Worm (Caenorhabditis elegans) whole organism, L1 larva: Measurements from ENCODE around the gene apd-3.

Experiments used
- C04F5.9 ChIP-seq: sonication (generic microtip); optimal IDR thresholded peaks from 2 replicates; lab custom pipeline; 2016; ENCODE audit warnings: missing genetic modification characterization, missing compliant biosample characterization
- blmp-1 ChIP-seq: fragments of 150-350 bp; optimal IDR thresholded peaks from 2 replicates; lab custom pipeline; 2014; ENCODE audit warnings: missing biosample characterization, missing genetic modification characterization
- ceh-8 ChIP-seq: fragments of 200-800 bp; sonication (Bioruptor generic); optimal IDR thresholded peaks from 2 replicates; lab custom pipeline; 2018; ENCODE audit warnings: mild to moderate bottlenecking, missing genetic modification characterization, moderate library complexity, missing compliant biosample characterization
- ceh-82 ChIP-seq, 3 experiments: fragments of 150-350 bp in 1 of 3; sonication (generic microtip) in 2 of 3; optimal IDR thresholded peaks; 2 replicates each; lab custom pipeline; 2014 to 2017; ENCODE audit warnings: missing biosample characterization in 3 of 3, missing genetic modification characterization in 3 of 3
- ces-1 ChIP-seq: fragments of 150-350 bp; optimal IDR thresholded peaks from 2 replicates; lab custom pipeline; 2014; ENCODE audit warnings: missing biosample characterization, missing genetic modification reagents, missing genetic modification characterization
- dpl-1 ChIP-seq, 3 experiments: fragments of 150-350 bp in 2 of 3; sonication (generic microtip) in 1 of 3; optimal IDR thresholded peaks; 2 replicates each; lab custom pipeline; 2014 to 2017; ENCODE audit warnings: missing biosample characterization in 3 of 3, missing genetic modification characterization in 3 of 3, missing genetic modification reagents in 3 of 3
- efl-1 ChIP-seq, 4 experiments: fragments of 150-350 bp; optimal IDR thresholded peaks in 3 of 4; peaks in 1 of 4; 1 replicate in 1 of 4; 2 replicates in 3 of 4; lab custom pipeline; 2014; ENCODE audit warnings: missing biosample characterization in 2 of 4, missing genetic modification characterization in 2 of 4, missing genetic modification reagents in 2 of 4
- elt-2 ChIP-seq: sonication (generic microtip); optimal IDR thresholded peaks from 2 replicates; lab custom pipeline; 2016; ENCODE audit warnings: missing genetic modification characterization, mild to moderate bottlenecking, inconsistent platforms, missing compliant biosample characterization, missing genetic modification reagents
- fkh-8 ChIP-seq: sonication (generic microtip); optimal IDR thresholded peaks from 2 replicates; lab custom pipeline; 2016; ENCODE audit warnings: mild to moderate bottlenecking, missing genetic modification characterization, missing compliant biosample characterization
- grh-1 ChIP-seq: fragments of 200-800 bp; sonication (Bioruptor generic); IDR thresholded peaks from 2 replicates; pipeline ENCODE4 v1.3.6; 2022; ENCODE audit warnings: missing genetic modification reagents, missing genetic modification characterization, missing compliant biosample characterization
- hlh-17 ChIP-seq: fragments of 200-800 bp; sonication (Bioruptor generic); optimal IDR thresholded peaks from 2 replicates; lab custom pipeline; 2018; ENCODE audit warnings: missing genetic modification characterization, mild to moderate bottlenecking, missing compliant biosample characterization, moderate library complexity, borderline replicate concordance
- irx-1 ChIP-seq: sonication (generic microtip); optimal IDR thresholded peaks from 2 replicates; lab custom pipeline; 2016; ENCODE audit warnings: missing genetic modification characterization, missing compliant biosample characterization
- jun-1 ChIP-seq: fragments of 150-350 bp; optimal IDR thresholded peaks from 2 replicates; lab custom pipeline; 2014; ENCODE audit warnings: missing biosample characterization, missing genetic modification reagents, missing genetic modification characterization
- lin-13 ChIP-seq: fragments of 150-350 bp; optimal IDR thresholded peaks from 2 replicates; lab custom pipeline; 2014; ENCODE audit warnings: missing biosample characterization, missing genetic modification reagents, missing genetic modification characterization
- lin-35 ChIP-seq, 2 experiments: fragments of 150-350 bp; optimal IDR thresholded peaks; 2 replicates each; lab custom pipeline; 2014; ENCODE audit warnings: missing biosample characterization in 2 of 2, missing genetic modification characterization in 2 of 2, missing genetic modification reagents in 2 of 2
- lir-3 ChIP-seq: sonication (generic microtip); optimal IDR thresholded peaks from 2 replicates; lab custom pipeline; 2016; ENCODE audit warnings: mild to moderate bottlenecking, missing genetic modification characterization, moderate library complexity, missing compliant biosample characterization; ENCODE audit not compliant: poor library complexity
- lsy-2 ChIP-seq, 2 experiments: fragments of 150-350 bp; optimal IDR thresholded peaks; 2 replicates each; lab custom pipeline; 2014; ENCODE audit warnings: missing biosample characterization in 2 of 2, missing genetic modification characterization in 2 of 2
- mep-1 ChIP-seq: fragments of 150-350 bp; optimal IDR thresholded peaks from 2 replicates; lab custom pipeline; 2014; ENCODE audit warnings: missing biosample characterization, missing genetic modification characterization
- nhr-11 ChIP-seq: fragments of 150-350 bp; optimal IDR thresholded peaks from 2 replicates; lab custom pipeline; 2014; ENCODE audit warnings: missing biosample characterization, missing genetic modification characterization
- nhr-19 ChIP-seq: fragments of 200-800 bp; sonication (Bioruptor generic); conservative IDR thresholded peaks from 2 replicates; pipeline ENCODE4 v1.3.6; 2022; ENCODE audit warnings: missing genetic modification characterization, missing compliant biosample characterization
- nhr-20 ChIP-seq: sonication (generic microtip); optimal IDR thresholded peaks from 2 replicates; lab custom pipeline; 2016; ENCODE audit warnings: mild to moderate bottlenecking, missing genetic modification characterization, missing compliant biosample characterization
- nhr-85 ChIP-seq: sonication (generic microtip); peaks from one replicate; lab custom pipeline; 2016; ENCODE audit warnings: missing genetic modification characterization, inconsistent platforms, missing compliant biosample characterization
- nhr-90 ChIP-seq: sonication (generic microtip); optimal IDR thresholded peaks from 2 replicates; lab custom pipeline; 2016; ENCODE audit warnings: mild to moderate bottlenecking, missing genetic modification characterization, missing compliant biosample characterization; ENCODE audit not compliant: poor library complexity
- rnt-1 ChIP-seq: sonication (generic microtip); optimal IDR thresholded peaks from 2 replicates; lab custom pipeline; 2016; ENCODE audit warnings: mild to moderate bottlenecking, missing genetic modification characterization, moderate library complexity, missing compliant biosample characterization
- sptf-1 ChIP-seq: fragments of 150-350 bp; optimal IDR thresholded peaks from 2 replicates; lab custom pipeline; 2014; ENCODE audit warnings: missing biosample characterization, missing genetic modification characterization
- swsn-7 ChIP-seq: sonication (generic microtip); optimal IDR thresholded peaks from 2 replicates; lab custom pipeline; 2016; ENCODE audit warnings: missing genetic modification characterization, missing compliant biosample characterization
- tlp-1 ChIP-seq: fragments of 150-350 bp; optimal IDR thresholded peaks from 2 replicates; lab custom pipeline; 2014; ENCODE audit warnings: missing biosample characterization, missing genetic modification characterization
- unc-30 ChIP-seq: sonication (generic microtip); optimal IDR thresholded peaks from 2 replicates; lab custom pipeline; 2017; ENCODE audit warnings: missing biosample characterization, missing genetic modification characterization
- unc-98 ChIP-seq: fragments of 200-800 bp; sonication (Bioruptor generic); IDR thresholded peaks from 2 replicates; pipeline ENCODE4 v1.3.6; 2022; ENCODE audit warnings: missing genetic modification characterization, missing compliant biosample characterization
- vab-15 ChIP-seq: sonication (generic microtip); optimal IDR thresholded peaks from 2 replicates; lab custom pipeline; 2017; ENCODE audit warnings: missing genotype, mild to moderate bottlenecking, missing genetic modification characterization, missing compliant biosample characterization

Gene apd-3

DNA sequence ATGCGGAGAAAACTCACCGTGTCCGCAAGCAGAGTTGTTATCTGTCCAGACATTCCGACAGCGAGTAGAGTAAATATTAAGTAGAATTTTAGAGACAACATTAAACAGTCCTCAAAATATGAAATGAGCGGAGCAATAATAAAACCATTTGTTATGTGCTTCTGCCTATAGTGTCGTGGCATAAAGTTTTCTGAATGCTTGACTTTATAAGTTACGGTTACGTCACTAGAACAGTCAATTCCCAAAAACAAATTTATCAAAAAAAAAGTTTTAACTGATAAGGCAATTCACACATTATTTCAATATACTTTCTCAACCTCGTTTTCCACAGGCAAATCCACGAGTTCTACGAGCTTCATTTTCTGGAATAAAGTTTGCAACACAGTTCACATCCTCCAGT is 22.9 kb upstream of the apd-3 start, which contains the start of gene clec-127:
TSS of gene clec-127 (minus strand) at position 101 of the 400 bp plus-strand sequence.
- TF ChIP-seq irx-1 (tag; lab: Kevin White, UChicago) (no peak), unc-30 (tag; lab: Kevin White, UChicago) (no peak), efl-1 (optimal IDR thresholded peaks at IDR 0.05; lab: Kevin White, UChicago) (no peak), efl-1 (GFP tag; optimal IDR thresholded peaks at IDR 0.05 in 1 of 2; lab: Kevin White, UChicago) (no peak), hlh-17 (GFP tag; lab: Kevin White, UChicago) (no peak)

DNA sequence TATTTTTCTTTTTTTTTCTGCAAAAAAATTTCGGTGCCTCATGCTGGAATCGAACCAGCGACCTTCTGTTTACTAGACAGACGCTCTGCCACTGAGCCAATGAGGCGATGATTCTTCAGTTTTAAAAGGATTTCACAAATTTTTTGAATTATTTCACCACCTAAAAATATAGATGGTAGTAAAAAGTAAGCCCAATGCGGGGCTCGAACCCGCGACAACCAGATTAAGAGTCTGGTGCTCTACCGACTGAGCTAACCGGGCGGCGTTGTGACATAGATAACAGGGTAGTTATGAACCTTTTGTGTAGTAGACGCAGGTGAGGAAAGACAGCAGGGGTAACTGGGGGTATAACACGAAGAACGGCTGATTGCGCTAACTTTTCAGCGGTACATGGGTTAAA is 21.3 kb upstream of the apd-3 start:
- TF ChIP-seq ceh-82 (tag; optimal IDR thresholded peaks at IDR 0.05; lab: Kevin White, UChicago): peak in 1 of 3 experiments; percentile 21
- peak; percentile 14 to 29 for TF ChIP-seq efl-1 (optimal IDR thresholded peaks at IDR 0.05; lab: Kevin White, UChicago)
- peak in 1 of 2 experiments; percentile 91 for TF ChIP-seq efl-1 (GFP tag; optimal IDR thresholded peaks at IDR 0.05 in 1 of 2; lab: Kevin White, UChicago)
- TF ChIP-seq nhr-85 (tag; lab: Kevin White, UChicago): peak; percentile 70
- TF ChIP-seq nhr-20 (tag; lab: Kevin White, UChicago): peak; percentile 45
- TF ChIP-seq nhr-90 (tag; lab: Kevin White, UChicago): peak; percentile 58
- peak; percentile 37 for TF ChIP-seq nhr-19 (GFP tag; lab: Robert Waterston, UW)
- peak in 1 of 3 experiments; percentile 12 for TF ChIP-seq dpl-1 (GFP tag; optimal IDR thresholded peaks at IDR 0.05; lab: Kevin White, UChicago)
- TF ChIP-seq lin-35 (GFP tag; optimal IDR thresholded peaks at IDR 0.05; lab: Kevin White, UChicago): peak in 1 of 2 experiments; percentile 24
- peak; percentile 17 for TF ChIP-seq fkh-8 (tag; lab: Kevin White, UChicago)
- TF ChIP-seq rnt-1 (tag; lab: Kevin White, UChicago): peak; percentile 50
- peak; percentile 11 for TF ChIP-seq swsn-7 (tag; lab: Kevin White, UChicago)
- peak; percentile 34 for TF ChIP-seq elt-2

DNA sequence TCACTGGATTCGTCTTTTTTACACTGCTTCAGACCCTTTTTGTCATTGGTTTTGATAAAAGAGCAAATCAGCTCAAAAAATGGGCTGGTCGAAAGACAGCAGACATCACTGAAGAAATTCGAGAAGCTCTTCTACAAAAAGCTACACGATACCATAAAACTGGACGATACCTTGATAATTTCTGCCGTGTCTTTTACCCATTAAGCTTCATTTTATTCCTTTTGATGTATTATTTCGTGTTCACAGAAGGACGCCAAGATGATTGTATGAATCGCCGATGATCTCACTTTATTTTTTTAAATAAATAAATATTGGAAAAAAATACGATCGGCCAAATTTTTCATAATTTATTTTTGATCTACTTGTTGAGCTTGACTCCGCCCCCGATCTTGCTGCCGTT is 20.8 kb upstream of the apd-3 start:
- TF ChIP-seq nhr-11 (tag; lab: Kevin White, UChicago) (no peak), ces-1 (GFP tag; lab: Kevin White, UChicago) (no peak), lsy-2 (tag; optimal IDR thresholded peaks at IDR 0.05; lab: Kevin White, UChicago) (no peak), grh-1 (GFP tag; lab: Robert Waterston, UW) (no peak), vab-15 (tag; lab: Kevin White, UChicago) (no peak), efl-1 (optimal IDR thresholded peaks at IDR 0.05; lab: Kevin White, UChicago) (no peak), efl-1 (GFP tag; optimal IDR thresholded peaks at IDR 0.05 in 1 of 2; lab: Kevin White, UChicago) (no peak), lir-3 (tag; lab: Kevin White, UChicago) (no peak), C04F5.9 (tag; lab: Kevin White, UChicago) (no peak), tlp-1 (tag; lab: Kevin White, UChicago) (no peak)

DNA sequence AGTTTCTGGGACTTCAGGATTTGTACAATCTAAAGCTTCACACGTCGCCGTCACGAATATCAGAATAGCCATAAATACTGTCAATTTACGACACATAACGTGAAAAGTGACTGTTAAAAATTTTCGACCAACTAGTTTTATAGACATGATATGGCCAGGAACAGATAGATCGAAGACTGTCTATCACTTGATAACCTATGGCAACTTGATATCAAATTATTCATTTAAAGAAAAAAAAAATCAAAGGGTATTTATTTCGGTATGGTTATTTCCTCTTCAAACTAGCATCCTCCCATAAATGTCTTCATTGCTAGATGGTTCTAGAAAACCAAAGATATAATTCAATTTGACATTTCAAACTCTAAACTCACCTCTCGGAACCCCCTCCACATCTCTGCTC is 16.2 kb upstream of the apd-3 start, which contains the start of gene W10G11.3:
TSS of gene W10G11.3 (minus strand) at position 101 of the 400 bp plus-strand sequence.
- TF ChIP-seq sptf-1 (tag; lab: Kevin White, UChicago): no peak

DNA sequence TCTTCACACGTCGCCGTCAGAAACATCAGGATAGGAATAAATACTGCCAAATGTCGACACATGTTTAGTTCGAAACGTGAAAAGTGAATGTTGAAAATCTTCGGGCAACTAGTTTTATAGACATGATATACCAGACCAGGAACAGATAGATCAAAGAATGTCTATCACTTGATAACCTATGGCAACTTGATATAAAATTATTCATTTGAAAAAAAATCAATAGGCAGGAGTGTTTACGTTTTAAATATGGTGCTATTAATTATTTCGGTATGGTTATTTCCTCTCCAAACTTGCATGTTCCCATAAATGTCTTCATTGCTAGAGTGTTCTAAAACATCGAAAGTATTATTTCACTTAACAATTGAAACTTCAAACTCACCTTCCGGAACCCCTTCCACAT is 15.3 kb upstream of the apd-3 start, which contains the start of gene W10G11.2:
TSS of gene W10G11.2 (minus strand) at position 101 of the 400 bp plus-strand sequence.
- no peak for TF ChIP-seq mep-1 (tag; lab: Kevin White, UChicago)
- TF ChIP-seq blmp-1 (tag; lab: Kevin White, UChicago): no peak
- no peak for TF ChIP-seq ceh-8 (GFP tag; lab: Kevin White, UChicago)
- no peak for TF ChIP-seq lin-13
- TF ChIP-seq jun-1 (tag; lab: Kevin White, UChicago): no peak
- no peak for TF ChIP-seq sptf-1 (tag; lab: Kevin White, UChicago)

DNA sequence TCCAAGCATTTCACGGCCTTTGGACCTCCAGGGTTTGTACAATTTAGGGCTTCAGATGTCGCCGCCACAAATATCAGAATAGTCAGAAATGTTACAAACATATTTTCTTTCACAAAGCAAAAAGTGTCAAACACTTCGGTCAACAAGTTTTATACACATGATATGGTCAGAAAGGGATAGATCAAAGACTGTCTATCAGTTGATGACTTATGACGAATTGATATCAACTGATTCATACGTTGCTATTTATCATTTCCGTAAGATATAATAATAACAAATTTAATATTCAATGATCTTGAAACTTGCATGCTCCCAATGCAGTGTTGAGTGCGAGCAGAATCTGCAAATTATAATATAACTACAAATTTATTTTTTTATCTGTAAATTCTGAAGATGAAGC is 14.4 kb upstream of the apd-3 start, which contains the start of gene W10G11.1:
TSS of gene W10G11.1 (minus strand) at position 101 of the 400 bp plus-strand sequence.
- TF ChIP-seq dpl-1 (GFP tag; optimal IDR thresholded peaks at IDR 0.05; lab: Kevin White, UChicago) (no peak), unc-98 (GFP tag; lab: Robert Waterston, UW) (no peak)
